Worm (Caenorhabditis elegans) whole organism, L2 larva: ENCODE measurements around the gene pgm-2.

Source experiments
- C34F6.9 ChIP-seq: fragments of 150-350 bp; optimal IDR thresholded peaks from 2 replicates; lab custom pipeline; 2014; ENCODE audit warnings: missing biosample characterization, missing genetic modification characterization
- F13H6.1 ChIP-seq: sonication (generic microtip); optimal IDR thresholded peaks from 2 replicates; lab custom pipeline; 2016; ENCODE audit warnings: missing genetic modification characterization, missing compliant biosample characterization
- R02D3.7 ChIP-seq: fragments of 150-350 bp; optimal IDR thresholded peaks from 2 replicates; lab custom pipeline; 2014; ENCODE audit warnings: missing biosample characterization, missing genetic modification characterization
- Y55F3AM.14 ChIP-seq: fragments of 200-800 bp; sonication (Bioruptor generic); optimal IDR thresholded peaks from 2 replicates; lab custom pipeline; 2018; ENCODE audit warnings: mild to moderate bottlenecking, missing genetic modification characterization, missing compliant biosample characterization
- alr-1 ChIP-seq: fragments of 150-350 bp; optimal IDR thresholded peaks from 2 replicates; lab custom pipeline; 2014; ENCODE audit warnings: missing biosample characterization, missing genetic modification characterization
- aly-2 ChIP-seq: fragments of 150-350 bp; optimal IDR thresholded peaks from 2 replicates; lab custom pipeline; 2014; ENCODE audit warnings: missing biosample characterization, missing genetic modification characterization
- ama-1 ChIP-seq: fragments of 150-350 bp; optimal IDR thresholded peaks from 2 replicates; lab custom pipeline; 2018; ENCODE audit warnings: inconsistent platforms
- blmp-1 ChIP-seq: sonication (generic microtip); optimal IDR thresholded peaks from 2 replicates; lab custom pipeline; 2017; ENCODE audit warnings: missing genetic modification characterization, mild to moderate bottlenecking, missing compliant biosample characterization, antibody characterized with exemption, moderate library complexity; ENCODE audit not compliant: insufficient read depth
- ceh-16 ChIP-seq: fragments of 150-350 bp; optimal IDR thresholded peaks from 2 replicates; lab custom pipeline; 2014; ENCODE audit warnings: missing biosample characterization, missing genetic modification characterization
- ceh-82 ChIP-seq: fragments of 150-350 bp; optimal IDR thresholded peaks from 2 replicates; lab custom pipeline; 2014; ENCODE audit warnings: missing biosample characterization, missing genetic modification characterization
- crh-2 ChIP-seq: sonication (generic microtip); optimal IDR thresholded peaks from 2 replicates; lab custom pipeline; 2017; ENCODE audit warnings: missing biosample characterization, missing genetic modification characterization
- dmd-4 ChIP-seq: sonication (generic microtip); optimal IDR thresholded peaks from 2 replicates; lab custom pipeline; 2017; ENCODE audit warnings: missing biosample characterization, missing genetic modification characterization
- elt-1 ChIP-seq: fragments of 150-350 bp; optimal IDR thresholded peaks from 2 replicates; lab custom pipeline; 2014; ENCODE audit warnings: missing biosample characterization, missing genetic modification characterization
- elt-3 ChIP-seq: sonication (generic microtip); optimal IDR thresholded peaks from 2 replicates; lab custom pipeline; 2017; ENCODE audit warnings: missing biosample characterization, missing genetic modification characterization
- gmeb-1 ChIP-seq: fragments of 150-350 bp; optimal IDR thresholded peaks from 2 replicates; lab custom pipeline; 2014; ENCODE audit warnings: missing biosample characterization, missing genetic modification characterization
- lin-13 ChIP-seq: fragments of 150-350 bp; optimal IDR thresholded peaks from 2 replicates; lab custom pipeline; 2014; ENCODE audit warnings: missing biosample characterization, missing genetic modification reagents, missing genetic modification characterization
- lin-39 ChIP-seq: fragments of 150-350 bp; optimal IDR thresholded peaks from 2 replicates; lab custom pipeline; 2014; ENCODE audit warnings: missing biosample characterization, missing genetic modification reagents, missing genetic modification characterization
- lsy-2 ChIP-seq, 2 experiments: fragments of 150-350 bp in 1 of 2; sonication (generic microtip) in 1 of 2; optimal IDR thresholded peaks; 2 replicates each; lab custom pipeline; 2014 to 2017; ENCODE audit warnings: missing biosample characterization in 2 of 2, missing genetic modification characterization in 2 of 2
- mab-5 ChIP-seq: fragments of 150-350 bp; optimal IDR thresholded peaks from 2 replicates; lab custom pipeline; 2014; ENCODE audit warnings: missing biosample characterization, missing genetic modification characterization
- mbf-1 ChIP-seq: sonication (generic microtip); optimal IDR thresholded peaks from 2 replicates; lab custom pipeline; 2017; ENCODE audit warnings: missing biosample characterization, missing genetic modification characterization
- nhr-10 ChIP-seq: sonication (generic microtip); optimal IDR thresholded peaks from 2 replicates; lab custom pipeline; 2017; ENCODE audit warnings: missing biosample characterization, missing genetic modification characterization
- nhr-11 ChIP-seq: fragments of 150-350 bp; optimal IDR thresholded peaks from 2 replicates; lab custom pipeline; 2014; ENCODE audit warnings: missing biosample characterization, missing genetic modification characterization
- nhr-12 ChIP-seq: fragments of 150-350 bp; optimal IDR thresholded peaks from 2 replicates; lab custom pipeline; 2014; ENCODE audit warnings: missing biosample characterization, missing genetic modification characterization
- nhr-129 ChIP-seq: fragments of 150-350 bp; optimal IDR thresholded peaks from 2 replicates; lab custom pipeline; 2014; ENCODE audit warnings: missing biosample characterization, missing genetic modification characterization
- nhr-21 ChIP-seq: fragments of 150-350 bp; optimal IDR thresholded peaks from 2 replicates; lab custom pipeline; 2014; ENCODE audit warnings: missing biosample characterization, missing genetic modification characterization
- nhr-23 ChIP-seq: fragments of 150-350 bp; optimal IDR thresholded peaks from 2 replicates; lab custom pipeline; 2014; ENCODE audit warnings: missing biosample characterization, missing genetic modification reagents, missing genetic modification characterization
- nhr-237 ChIP-seq: fragments of 150-350 bp; optimal IDR thresholded peaks from 2 replicates; lab custom pipeline; 2014; ENCODE audit warnings: missing biosample characterization, missing genetic modification characterization
- nhr-25 ChIP-seq: fragments of 150-350 bp; sonication (generic microtip); optimal IDR thresholded peaks from 3 replicates; lab custom pipeline; 2014; ENCODE audit warnings: missing biosample characterization, missing genetic modification characterization
- nhr-6 ChIP-seq: fragments of 150-350 bp; optimal IDR thresholded peaks from 2 replicates; lab custom pipeline; 2014; ENCODE audit warnings: missing biosample characterization, missing genetic modification characterization
- nhr-77 ChIP-seq: fragments of 150-350 bp; optimal IDR thresholded peaks from 2 replicates; lab custom pipeline; 2014; ENCODE audit warnings: missing biosample characterization, missing genetic modification characterization
- peb-1 ChIP-seq: fragments of 150-350 bp; optimal IDR thresholded peaks from 2 replicates; lab custom pipeline; 2014; ENCODE audit warnings: missing biosample characterization, missing genetic modification characterization
- sem-4 ChIP-seq: fragments of 150-350 bp; optimal IDR thresholded peaks from 2 replicates; lab custom pipeline; 2014; ENCODE audit warnings: missing biosample characterization, missing genetic modification reagents, missing genetic modification characterization
- skn-1 ChIP-seq: sonication (generic microtip); optimal IDR thresholded peaks from 2 replicates; lab custom pipeline; 2017; ENCODE audit warnings: missing biosample characterization, missing genetic modification characterization
- sma-3 ChIP-seq: sonication (generic microtip); optimal IDR thresholded peaks from 2 replicates; lab custom pipeline; 2016; ENCODE audit warnings: missing genetic modification reagents, missing genetic modification characterization, missing compliant biosample characterization
- sma-9 ChIP-seq, 2 experiments: fragments of 150-350 bp in 1 of 2; sonication (generic microtip) in 1 of 2; optimal IDR thresholded peaks; 2 replicates each; lab custom pipeline; 2014 to 2016; ENCODE audit warnings: missing genetic modification characterization in 2 of 2, mild to moderate bottlenecking in 1 of 2, missing biosample characterization in 1 of 2, missing compliant biosample characterization in 1 of 2, missing genetic modification reagents in 1 of 2, moderate library complexity in 1 of 2
- snpc-4 ChIP-seq: fragments of 150-350 bp; optimal IDR thresholded peaks from 2 replicates; lab custom pipeline; 2014; ENCODE audit warnings: missing biosample characterization, missing genetic modification characterization
- unc-39 ChIP-seq: fragments of 150-350 bp; optimal IDR thresholded peaks from 2 replicates; lab custom pipeline; 2014; ENCODE audit warnings: missing biosample characterization, missing genetic modification characterization
- unc-55 ChIP-seq: fragments of 150-350 bp; sonication (generic microtip); optimal IDR thresholded peaks from 3 replicates; lab custom pipeline; 2014; ENCODE audit warnings: missing biosample characterization, missing genetic modification reagents, missing genetic modification characterization
- unc-62 ChIP-seq: fragments of 150-350 bp; optimal IDR thresholded peaks from 2 replicates; lab custom pipeline; 2014; ENCODE audit warnings: missing biosample characterization, missing genetic modification reagents, missing genetic modification characterization
- zag-1 ChIP-seq: fragments of 150-350 bp; optimal IDR thresholded peaks from 2 replicates; lab custom pipeline; 2014; ENCODE audit warnings: missing biosample characterization, missing genetic modification characterization
- ztf-4 ChIP-seq: fragments of 150-350 bp; optimal IDR thresholded peaks from 2 replicates; lab custom pipeline; 2014; ENCODE audit warnings: missing biosample characterization, missing genetic modification characterization

pgm-2 gene

ce11 chrIII:13260344-13260743, 38.8 kb upstream of the pgm-2 start:
- TF ChIP-seq R02D3.7 = no peak
- no peak for TF ChIP-seq alr-1 (tag; lab: Kevin White, UChicago)
- TF ChIP-seq lin-39 (tag; lab: Kevin White, UChicago) = no peak
- no peak for TF ChIP-seq mbf-1
- TF ChIP-seq F13H6.1 (tag; lab: Kevin White, UChicago) = no peak
- TF ChIP-seq unc-39 (tag; lab: Kevin White, UChicago) = no peak

DNA sequence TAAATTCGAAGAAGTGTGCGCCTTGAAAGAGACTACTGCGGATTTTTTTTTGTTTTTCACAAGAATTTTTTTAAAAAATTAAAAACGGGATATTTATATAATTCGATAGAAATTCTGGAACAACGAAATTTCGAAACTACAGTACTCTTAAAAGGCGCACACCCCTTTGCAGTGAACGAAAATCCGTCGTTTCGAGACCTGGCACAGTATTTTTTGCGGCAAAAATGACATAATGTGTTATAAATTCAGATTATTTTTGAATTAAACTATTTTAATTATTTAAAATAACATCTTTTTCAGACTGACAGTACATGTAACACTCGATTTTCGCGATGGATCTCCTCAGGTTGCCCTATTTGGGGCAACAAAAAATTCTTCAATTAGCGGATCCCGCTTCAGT, 36.2 kb upstream of the pgm-2 start, which contains the start of gene F56A8.4:
F56A8.4 (plus strand) TSS at position 301 of the 400 bp plus-strand sequence.
- TF ChIP-seq lsy-2 (tag; optimal IDR thresholded peaks at IDR 0.05; lab: Kevin White, UChicago) (no peak), nhr-21 (no peak), mbf-1 (no peak), zag-1 (tag; lab: Kevin White, UChicago) (no peak), nhr-23 (no peak), aly-2 (no peak), mab-5 (tag; lab: Kevin White, UChicago) (no peak), peb-1 (tag; lab: Kevin White, UChicago) (no peak), lin-39 (tag; lab: Kevin White, UChicago) (no peak), lin-13 (no peak), dmd-4 (tag; lab: Kevin White, UChicago) (no peak), R02D3.7 (no peak)

DNA sequence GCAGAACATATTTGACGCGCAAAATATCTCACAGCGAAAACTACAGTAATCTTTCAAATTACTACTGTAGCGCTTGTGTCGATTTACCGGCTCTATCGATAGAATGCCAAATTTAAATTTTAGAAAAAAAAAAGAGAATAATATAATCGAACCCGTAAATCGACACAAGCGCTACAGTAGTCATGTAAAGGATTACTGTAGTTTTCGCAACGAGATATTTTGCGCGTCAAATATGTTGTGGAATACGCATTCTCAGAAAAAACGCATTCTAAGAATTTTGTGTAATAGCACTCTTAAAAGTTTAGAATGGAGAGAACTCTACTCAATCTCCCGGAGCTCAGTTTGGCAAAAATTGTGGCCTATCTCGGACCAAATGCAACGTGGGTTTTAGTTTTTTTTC, 33.6 kb upstream of the pgm-2 start, which contains the start of gene F56A8.5:
F56A8.5 (plus strand) TSS at position 301 of the 400 bp plus-strand sequence.
- TF ChIP-seq elt-1 (tag; lab: Kevin White, UChicago) = no peak
- TF ChIP-seq unc-62 = no peak
- TF ChIP-seq alr-1 (tag; lab: Kevin White, UChicago) = no peak
- TF ChIP-seq nhr-12 = no peak
- TF ChIP-seq nhr-129 (tag; lab: Kevin White, UChicago) = no peak
- TF ChIP-seq mbf-1 = no peak
- TF ChIP-seq lsy-2 (tag; optimal IDR thresholded peaks at IDR 0.05; lab: Kevin White, UChicago) = no peak
- TF ChIP-seq nhr-10 (tag; lab: Kevin White, UChicago) = no peak
- no peak for TF ChIP-seq unc-39 (tag; lab: Kevin White, UChicago)
- no peak for TF ChIP-seq ceh-82 (tag; lab: Kevin White, UChicago)
- no peak for TF ChIP-seq sem-4
- TF ChIP-seq nhr-21 = no peak
- no peak for TF ChIP-seq nhr-25 (tag; lab: Kevin White, UChicago)
- TF ChIP-seq snpc-4 (tag; lab: Kevin White, UChicago) = no peak
- TF ChIP-seq ama-1 (lab: Kevin White, UChicago) = no peak
- no peak for TF ChIP-seq ceh-16 (tag; lab: Kevin White, UChicago)
- TF ChIP-seq gmeb-1 (tag; lab: Kevin White, UChicago) = no peak

DNA sequence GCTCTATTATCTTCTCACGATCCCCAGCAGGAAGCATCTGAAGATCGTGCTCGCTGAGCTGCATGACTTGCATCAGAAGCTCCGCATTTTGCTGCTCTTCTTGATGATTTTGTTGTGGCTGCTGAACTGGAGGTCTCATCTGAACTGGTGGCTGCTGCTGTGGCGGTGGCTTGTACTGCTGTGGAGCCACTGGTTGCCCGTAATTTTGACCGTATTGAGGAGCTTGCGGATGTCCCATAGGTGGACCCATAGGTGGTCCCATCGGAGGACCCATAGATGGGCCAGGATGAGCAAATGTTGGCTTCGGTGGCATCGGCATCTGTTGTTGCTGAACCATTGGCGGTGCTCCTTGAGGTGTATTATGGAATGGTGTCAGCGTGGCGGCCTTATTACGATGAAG, 32.1 kb upstream of the pgm-2 start:
- TF ChIP-seq F13H6.1 (tag; lab: Kevin White, UChicago) (no peak), skn-1 (no peak), nhr-12 (no peak), nhr-10 (tag; lab: Kevin White, UChicago) (no peak), elt-1 (tag; lab: Kevin White, UChicago) (no peak), R02D3.7 (no peak), peb-1 (tag; lab: Kevin White, UChicago) (no peak), alr-1 (tag; lab: Kevin White, UChicago) (no peak), sem-4 (no peak)

ce11 chrIII:13268856-13269255, 30.3 kb upstream of the pgm-2 start, which contains the start of gene cpf-2:
Gene cpf-2, minus strand, starts transcription at chrIII:13268883.
- TF ChIP-seq zag-1 (tag; lab: Kevin White, UChicago) (no peak), nhr-237 (tag; lab: Kevin White, UChicago) (no peak), elt-1 (tag; lab: Kevin White, UChicago) (no peak), nhr-23 (no peak), R02D3.7 (no peak), Y55F3AM.14 (GFP tag; lab: Kevin White, UChicago) (no peak), nhr-25 (tag; lab: Kevin White, UChicago) (peak; percentile 71), crh-2 (tag; lab: Kevin White, UChicago) (peak; percentile 82), sem-4 (peak; percentile 74), aly-2 (no peak), lin-13 (peak; percentile 77), mab-5 (tag; lab: Kevin White, UChicago) (no peak), sma-3 (GFP tag; lab: Kevin White, UChicago) (peak; percentile 76), C34F6.9 (tag; lab: Kevin White, UChicago) (peak; percentile 80), nhr-77 (tag; lab: Kevin White, UChicago) (peak; percentile 8), nhr-129 (tag; lab: Kevin White, UChicago) (peak; percentile 84), ama-1 (lab: Kevin White, UChicago) (no peak), unc-39 (tag; lab: Kevin White, UChicago) (no peak), nhr-21 (peak; percentile 77), gmeb-1 (tag; lab: Kevin White, UChicago) (peak; percentile 85), skn-1 (peak; percentile 39), blmp-1 (peak; percentile 14), mbf-1 (no peak), sma-9 (GFP tag; optimal IDR thresholded peaks at IDR 0.05; lab: Kevin White, UChicago) (peak; percentile 74), sma-9 (tag; optimal IDR thresholded peaks at IDR 0.05; lab: Kevin White, UChicago) (no peak), dmd-4 (tag; lab: Kevin White, UChicago) (no peak), elt-3 (no peak), unc-62 (no peak), nhr-12 (no peak), nhr-6 (tag; lab: Kevin White, UChicago) (peak; percentile 43), F13H6.1 (tag; lab: Kevin White, UChicago) (peak; percentile 84), lsy-2 (tag; optimal IDR thresholded peaks at IDR 0.05; lab: Kevin White, UChicago) (peak; percentile 66 to 83), unc-55 (peak; percentile 78), ztf-4 (tag; lab: Kevin White, UChicago) (no peak), ceh-16 (tag; lab: Kevin White, UChicago) (peak; percentile 70), nhr-11 (no peak)
